Worm (Caenorhabditis elegans) whole organism, L1 larva: Measurements from ENCODE around the gene col-123.

Source experiments
- C04F5.9 ChIP-seq: sonication (generic microtip); optimal IDR thresholded peaks from 2 replicates; lab custom pipeline; 2016; ENCODE audit warnings: missing genetic modification characterization, missing compliant biosample characterization
- F16B12.6 ChIP-seq: fragments of 150-350 bp; optimal IDR thresholded peaks from 2 replicates; lab custom pipeline; 2014; ENCODE audit warnings: missing biosample characterization, missing genetic modification characterization
- Y116A8C.19 ChIP-seq: sonication (generic microtip); optimal IDR thresholded peaks from 2 replicates; lab custom pipeline; 2016; ENCODE audit warnings: missing compliant biosample characterization, missing genetic modification characterization, borderline replicate concordance
- alr-1 ChIP-seq: fragments of 200-800 bp; sonication (Bioruptor generic); optimal IDR thresholded peaks from 2 replicates; lab custom pipeline; 2018; ENCODE audit warnings: borderline replicate concordance, mild to moderate bottlenecking, missing genetic modification characterization, missing compliant biosample characterization
- aly-2 ChIP-seq: fragments of 150-350 bp; optimal IDR thresholded peaks from 2 replicates; lab custom pipeline; 2014; ENCODE audit warnings: missing biosample characterization, missing genetic modification characterization
- blmp-1 ChIP-seq: fragments of 150-350 bp; optimal IDR thresholded peaks from 2 replicates; lab custom pipeline; 2014; ENCODE audit warnings: missing biosample characterization, missing genetic modification characterization
- ceh-63 ChIP-seq: fragments of 200-800 bp; sonication (Bioruptor generic); optimal IDR thresholded peaks from 2 replicates; lab custom pipeline; 2018; ENCODE audit warnings: mild to moderate bottlenecking, missing genetic modification characterization, missing compliant biosample characterization
- ceh-8 ChIP-seq: fragments of 200-800 bp; sonication (Bioruptor generic); optimal IDR thresholded peaks from 2 replicates; lab custom pipeline; 2018; ENCODE audit warnings: mild to moderate bottlenecking, missing genetic modification characterization, moderate library complexity, missing compliant biosample characterization
- dpl-1 ChIP-seq, 3 experiments: fragments of 150-350 bp in 2 of 3; sonication (generic microtip) in 1 of 3; optimal IDR thresholded peaks; 2 replicates each; lab custom pipeline; 2014 to 2017; ENCODE audit warnings: missing biosample characterization in 3 of 3, missing genetic modification characterization in 3 of 3, missing genetic modification reagents in 3 of 3
- dsc-1 ChIP-seq: sonication (generic microtip); optimal IDR thresholded peaks from 2 replicates; lab custom pipeline; 2016; ENCODE audit warnings: mild to moderate bottlenecking, missing genetic modification characterization, missing compliant biosample characterization
- efl-3 ChIP-seq: fragments of 200-800 bp; sonication (Bioruptor generic); optimal IDR thresholded peaks from 2 replicates; lab custom pipeline; 2018; ENCODE audit warnings: mild to moderate bottlenecking, missing genetic modification characterization, missing compliant biosample characterization
- egl-13 ChIP-seq: sonication (generic microtip); optimal IDR thresholded peaks from 2 replicates; lab custom pipeline; 2016; ENCODE audit warnings: missing genotype, missing genetic modification reagents, missing genetic modification characterization, missing compliant biosample characterization
- egl-27 ChIP-seq, 2 experiments: fragments of 150-350 bp in 1 of 2; sonication (generic microtip); optimal IDR thresholded peaks; 3 replicates each; lab custom pipeline; 2017 to 2018; ENCODE audit warnings: missing biosample characterization in 2 of 2, missing genetic modification characterization in 2 of 2, missing genetic modification reagents in 2 of 2
- elt-2 ChIP-seq: sonication (generic microtip); optimal IDR thresholded peaks from 2 replicates; lab custom pipeline; 2016; ENCODE audit warnings: missing genetic modification characterization, mild to moderate bottlenecking, inconsistent platforms, missing compliant biosample characterization, missing genetic modification reagents
- fkh-8 ChIP-seq: sonication (generic microtip); optimal IDR thresholded peaks from 2 replicates; lab custom pipeline; 2016; ENCODE audit warnings: mild to moderate bottlenecking, missing genetic modification characterization, missing compliant biosample characterization
- fos-1 ChIP-seq: fragments of 150-350 bp; optimal IDR thresholded peaks from 2 replicates; lab custom pipeline; 2014; ENCODE audit warnings: missing biosample characterization, missing genetic modification characterization
- grh-1 ChIP-seq: fragments of 200-800 bp; sonication (Bioruptor generic); IDR thresholded peaks from 2 replicates; pipeline ENCODE4 v1.3.6; 2022; ENCODE audit warnings: missing genetic modification reagents, missing genetic modification characterization, missing compliant biosample characterization
- hlh-4 ChIP-seq: sonication (generic microtip); optimal IDR thresholded peaks from 2 replicates; lab custom pipeline; 2016; ENCODE audit warnings: mild to moderate bottlenecking, missing genetic modification characterization, missing compliant biosample characterization
- hpl-2 ChIP-seq: fragments of 150-350 bp; optimal IDR thresholded peaks from 2 replicates; lab custom pipeline; 2014; ENCODE audit warnings: missing biosample characterization, missing genetic modification reagents, missing genetic modification characterization
- irx-1 ChIP-seq: sonication (generic microtip); optimal IDR thresholded peaks from 2 replicates; lab custom pipeline; 2016; ENCODE audit warnings: missing genetic modification characterization, missing compliant biosample characterization
- isw-1 ChIP-seq: fragments of 200-800 bp; sonication (Bioruptor generic); IDR thresholded peaks from 2 replicates; pipeline ENCODE4 v1.3.6; 2022; ENCODE audit warnings: missing genetic modification characterization, missing compliant biosample characterization
- jun-1 ChIP-seq: fragments of 150-350 bp; optimal IDR thresholded peaks from 2 replicates; lab custom pipeline; 2014; ENCODE audit warnings: missing biosample characterization, missing genetic modification reagents, missing genetic modification characterization
- lin-13 ChIP-seq: fragments of 150-350 bp; optimal IDR thresholded peaks from 2 replicates; lab custom pipeline; 2014; ENCODE audit warnings: missing biosample characterization, missing genetic modification reagents, missing genetic modification characterization
- lin-15B ChIP-seq: fragments of 150-350 bp; sonication (generic microtip); optimal IDR thresholded peaks from 3 replicates; lab custom pipeline; 2014; ENCODE audit warnings: missing biosample characterization, missing genetic modification characterization
- lin-35 ChIP-seq, 2 experiments: fragments of 150-350 bp; optimal IDR thresholded peaks; 2 replicates each; lab custom pipeline; 2014; ENCODE audit warnings: missing biosample characterization in 2 of 2, missing genetic modification characterization in 2 of 2, missing genetic modification reagents in 2 of 2
- lsy-2 ChIP-seq, 2 experiments: fragments of 150-350 bp; optimal IDR thresholded peaks; 2 replicates each; lab custom pipeline; 2014; ENCODE audit warnings: missing biosample characterization in 2 of 2, missing genetic modification characterization in 2 of 2
- mdl-1 ChIP-seq, 2 experiments: fragments of 150-350 bp; optimal IDR thresholded peaks; 2 replicates each; lab custom pipeline; 2014 to 2017; ENCODE audit warnings: missing biosample characterization in 2 of 2, missing genetic modification characterization in 2 of 2, inconsistent platforms in 1 of 2
- mef-2 ChIP-seq: fragments of 150-350 bp; optimal IDR thresholded peaks from 2 replicates; lab custom pipeline; 2014; ENCODE audit warnings: missing biosample characterization, missing genetic modification characterization
- nhr-12 ChIP-seq: sonication (generic microtip); optimal IDR thresholded peaks from 2 replicates; lab custom pipeline; 2017; ENCODE audit warnings: missing biosample characterization, missing genetic modification characterization
- nhr-19 ChIP-seq: fragments of 200-800 bp; sonication (Bioruptor generic); conservative IDR thresholded peaks from 2 replicates; pipeline ENCODE4 v1.3.6; 2022; ENCODE audit warnings: missing genetic modification characterization, missing compliant biosample characterization
- nhr-20 ChIP-seq: sonication (generic microtip); optimal IDR thresholded peaks from 2 replicates; lab custom pipeline; 2016; ENCODE audit warnings: mild to moderate bottlenecking, missing genetic modification characterization, missing compliant biosample characterization
- nhr-28 ChIP-seq: fragments of 150-350 bp; optimal IDR thresholded peaks from 2 replicates; lab custom pipeline; 2014; ENCODE audit warnings: missing biosample characterization, missing genetic modification characterization
- nhr-47 ChIP-seq: sonication (generic microtip); optimal IDR thresholded peaks from 2 replicates; lab custom pipeline; 2016; ENCODE audit warnings: mild to moderate bottlenecking, missing genetic modification characterization, moderate library complexity, missing compliant biosample characterization
- nhr-76 ChIP-seq: sonication (generic microtip); optimal IDR thresholded peaks from 2 replicates; lab custom pipeline; 2017; ENCODE audit warnings: missing biosample characterization, missing genetic modification characterization
- nhr-90 ChIP-seq: sonication (generic microtip); optimal IDR thresholded peaks from 2 replicates; lab custom pipeline; 2016; ENCODE audit warnings: mild to moderate bottlenecking, missing genetic modification characterization, missing compliant biosample characterization; ENCODE audit not compliant: poor library complexity
- pag-3 ChIP-seq: sonication (generic microtip); optimal IDR thresholded peaks from 2 replicates; lab custom pipeline; 2017; ENCODE audit warnings: missing genetic modification characterization, mild to moderate bottlenecking, missing compliant biosample characterization, antibody characterized with exemption, borderline replicate concordance; ENCODE audit not compliant: insufficient read depth
- pax-3 ChIP-seq: fragments of 200-800 bp; sonication (Bioruptor generic); optimal IDR thresholded peaks from 2 replicates; lab custom pipeline; 2018; ENCODE audit warnings: mild to moderate bottlenecking, missing genetic modification characterization, moderate library complexity, missing compliant biosample characterization
- snpc-4 ChIP-seq: fragments of 150-350 bp; optimal IDR thresholded peaks from 2 replicates; lab custom pipeline; 2014; ENCODE audit warnings: missing biosample characterization, missing genetic modification characterization
- snu-23 ChIP-seq: sonication (generic microtip); optimal IDR thresholded peaks from 2 replicates; lab custom pipeline; 2016; ENCODE audit warnings: missing genetic modification characterization, missing compliant biosample characterization
- sox-4 ChIP-seq: sonication (generic microtip); optimal IDR thresholded peaks from 2 replicates; lab custom pipeline; 2016; ENCODE audit warnings: missing genetic modification characterization, missing compliant biosample characterization
- sptf-1 ChIP-seq: fragments of 150-350 bp; optimal IDR thresholded peaks from 2 replicates; lab custom pipeline; 2014; ENCODE audit warnings: missing biosample characterization, missing genetic modification characterization
- sup-37 ChIP-seq: fragments of 200-800 bp; sonication (Bioruptor generic); optimal IDR thresholded peaks from 2 replicates; lab custom pipeline; 2018; ENCODE audit warnings: mild to moderate bottlenecking, missing genetic modification characterization, missing compliant biosample characterization
- tbx-2 ChIP-seq: sonication (generic microtip); optimal IDR thresholded peaks from 2 replicates; lab custom pipeline; 2016; ENCODE audit warnings: missing genetic modification characterization, missing compliant biosample characterization
- unc-130 ChIP-seq: fragments of 150-350 bp; optimal IDR thresholded peaks from 2 replicates; lab custom pipeline; 2017; ENCODE audit warnings: missing biosample characterization, missing genetic modification characterization, inconsistent platforms
- unc-30 ChIP-seq: sonication (generic microtip); optimal IDR thresholded peaks from 2 replicates; lab custom pipeline; 2017; ENCODE audit warnings: missing biosample characterization, missing genetic modification characterization
- unc-86 ChIP-seq: sonication (generic microtip); optimal IDR thresholded peaks from 2 replicates; lab custom pipeline; 2016; ENCODE audit warnings: missing genetic modification characterization, missing compliant biosample characterization
- unc-98 ChIP-seq: fragments of 200-800 bp; sonication (Bioruptor generic); IDR thresholded peaks from 2 replicates; pipeline ENCODE4 v1.3.6; 2022; ENCODE audit warnings: missing genetic modification characterization, missing compliant biosample characterization
- vab-15 ChIP-seq: sonication (generic microtip); optimal IDR thresholded peaks from 2 replicates; lab custom pipeline; 2017; ENCODE audit warnings: missing genotype, mild to moderate bottlenecking, missing genetic modification characterization, missing compliant biosample characterization
- xbp-1 ChIP-seq: sonication (generic microtip); optimal IDR thresholded peaks from 2 replicates; lab custom pipeline; 2016; ENCODE audit warnings: missing genetic modification characterization, missing compliant biosample characterization
- zip-4 ChIP-seq: fragments of 200-800 bp; sonication (Bioruptor generic); optimal IDR thresholded peaks from 2 replicates; lab custom pipeline; 2018; ENCODE audit warnings: mild to moderate bottlenecking, missing genetic modification characterization, moderate library complexity, missing compliant biosample characterization
- ztf-4 ChIP-seq: fragments of 150-350 bp; optimal IDR thresholded peaks from 2 replicates; lab custom pipeline; 2014; ENCODE audit warnings: missing biosample characterization, missing genetic modification characterization

col-123 gene

ce11 chrIV:9857952-9858488, 36.3 kb downstream of the col-123 start, which contains the start of gene npp-1 (continued):
- TF ChIP-seq blmp-1 (tag; lab: Kevin White, UChicago), result peak; percentile 36
- TF ChIP-seq snu-23, result no peak
- no peak for TF ChIP-seq fos-1 (tag; lab: Kevin White, UChicago)
- TF ChIP-seq efl-3 (GFP tag; lab: Kevin White, UChicago), result no peak
- no peak for TF ChIP-seq Y116A8C.19 (tag; lab: Kevin White, UChicago)
- no peak for TF ChIP-seq mdl-1 (tag; optimal IDR thresholded peaks at IDR 0.05; lab: Kevin White, UChicago)
- TF ChIP-seq unc-30 (tag; lab: Kevin White, UChicago), result no peak
- TF ChIP-seq unc-130, result no peak
- peak; percentile 49 to 69 (median 49) for TF ChIP-seq dpl-1 (GFP tag; optimal IDR thresholded peaks at IDR 0.05; lab: Kevin White, UChicago)
- TF ChIP-seq pax-3 (tag; lab: Kevin White, UChicago), result no peak
- peak; percentile 10; the same call in 1 of the 2 replicates for TF ChIP-seq isw-1 (GFP tag; lab: Robert Waterston, UW)
- TF ChIP-seq sptf-1 (tag; lab: Kevin White, UChicago), result no peak
- TF ChIP-seq lin-15B (tag; lab: Kevin White, UChicago), result peak; percentile 37
- no peak for TF ChIP-seq elt-2
- no peak for TF ChIP-seq unc-86
- TF ChIP-seq nhr-19, result no peak
- TF ChIP-seq sup-37 (GFP tag; lab: Kevin White, UChicago), result no peak
- TF ChIP-seq ztf-4 (tag; lab: Kevin White, UChicago), result no peak
- peak in 1 of 2 experiments; percentile 70 for TF ChIP-seq lsy-2 (tag; optimal IDR thresholded peaks at IDR 0.05; lab: Kevin White, UChicago)
- TF ChIP-seq fkh-8 (tag; lab: Kevin White, UChicago), result no peak
- no peak for TF ChIP-seq egl-13 (tag; lab: Kevin White, UChicago)
- TF ChIP-seq jun-1, result no peak
- no peak for TF ChIP-seq irx-1
- no peak for TF ChIP-seq alr-1 (tag; lab: Kevin White, UChicago)
- peak; percentile 37 for TF ChIP-seq nhr-20 (tag; lab: Kevin White, UChicago)
- TF ChIP-seq ceh-8 (GFP tag; lab: Kevin White, UChicago), result no peak
- TF ChIP-seq hpl-2, result no peak
- TF ChIP-seq mef-2 (tag; lab: Kevin White, UChicago), result no peak
- no peak for TF ChIP-seq zip-4
- no peak for TF ChIP-seq nhr-76 (tag; lab: Kevin White, UChicago)
- peak; percentile 34 to 81 for TF ChIP-seq lin-35 (GFP tag; optimal IDR thresholded peaks at IDR 0.05; lab: Kevin White, UChicago)
- no peak for TF ChIP-seq snpc-4 (tag; lab: Kevin White, UChicago)
- TF ChIP-seq unc-98, result no peak
- TF ChIP-seq C04F5.9 (tag; lab: Kevin White, UChicago), result no peak
- TF ChIP-seq lin-13, result peak; percentile 35
- TF ChIP-seq nhr-28 (tag; lab: Kevin White, UChicago), result no peak
- no peak for TF ChIP-seq tbx-2 (tag; lab: Kevin White, UChicago)
- peak; percentile 17 for TF ChIP-seq nhr-90 (tag; lab: Kevin White, UChicago)
- no peak for TF ChIP-seq egl-27 (tag; optimal IDR thresholded peaks at IDR 0.05; lab: Kevin White, UChicago)
- no peak for TF ChIP-seq hlh-4
- no peak for TF ChIP-seq sox-4 (tag; lab: Kevin White, UChicago)
- no peak for TF ChIP-seq dsc-1 (tag; lab: Kevin White, UChicago)
- no peak for TF ChIP-seq ceh-63 (GFP tag; lab: Kevin White, UChicago)
- TF ChIP-seq xbp-1 (tag; lab: Kevin White, UChicago), result no peak
- peak; percentile 9 for TF ChIP-seq F16B12.6 (tag; lab: Kevin White, UChicago)
- TF ChIP-seq vab-15 (tag; lab: Kevin White, UChicago), result no peak
- no peak for TF ChIP-seq nhr-47 (tag; lab: Kevin White, UChicago)
- TF ChIP-seq grh-1, result no peak
- no peak for TF ChIP-seq nhr-12 (tag; lab: Kevin White, UChicago)
- no peak for TF ChIP-seq aly-2 (tag; lab: Kevin White, UChicago)
- TF ChIP-seq pag-3 (tag; lab: Kevin White, UChicago), result no peak
- TF ChIP-seq, all 84 proteins: peak for 16
